Worm (Caenorhabditis elegans): ENCODE measurements around the gene grl-2.
A peak's percentile ranks its signal among the peaks of the same experiment; 100 is the strongest.

Gene grl-2

ce11 chrV:12944229-12944628, 646 bp upstream of the grl-2 start, which contains the start of gene T16G1.3:
T16G1.3 (minus strand) TSS chrV:12944329.
- TF ChIP-seq ref-2 (tag; optimal IDR thresholded peaks at IDR 0.05): no peak
- no peak for TF ChIP-seq ahr-1 (tag; optimal IDR thresholded peaks at IDR 0.05)
- TF ChIP-seq eyg-1 (tag; optimal IDR thresholded peaks at IDR 0.05): no peak
- TF ChIP-seq nhr-232 (tag; optimal IDR thresholded peaks at IDR 0.05): no peak
- no peak for TF ChIP-seq pqm-1 (tag; optimal IDR thresholded peaks at IDR 0.05)
- no peak for TF ChIP-seq dmd-4 (tag; optimal IDR thresholded peaks at IDR 0.05; ENCODE audit: borderline replicate concordance)
- TF ChIP-seq zip-5 (tag; optimal IDR thresholded peaks at IDR 0.05): no peak
- TF ChIP-seq elt-2 (tag; optimal IDR thresholded peaks at IDR 0.05): no peak
- TF ChIP-seq npax-4 (tag; optimal IDR thresholded peaks at IDR 0.05): no peak
- no peak for TF ChIP-seq ceh-48 (tag; optimal IDR thresholded peaks at IDR 0.05)
- no peak for TF ChIP-seq pha-2 (tag; optimal IDR thresholded peaks at IDR 0.05)
- TF ChIP-seq C38D4.7 (GFP tag; optimal IDR thresholded peaks at IDR 0.05): no peak
- TF ChIP-seq syd-9 (tag; optimal IDR thresholded peaks at IDR 0.05): no peak
- no peak for TF ChIP-seq T23F11.4 (GFP tag; optimal IDR thresholded peaks at IDR 0.05)

- no peak for TF ChIP-seq unc-42 (tag; optimal IDR thresholded peaks at IDR 0.05)
- no peak for TF ChIP-seq elt-4 (tag; optimal IDR thresholded peaks at IDR 0.05)
- TF ChIP-seq ceh-24 (tag; optimal IDR thresholded peaks at IDR 0.05): no peak
- TF ChIP-seq ref-2 (tag; optimal IDR thresholded peaks at IDR 0.05): no peak
- TF ChIP-seq ceh-34 (tag; optimal IDR thresholded peaks at IDR 0.05): no peak
- TF ChIP-seq pha-2 (tag; optimal IDR thresholded peaks at IDR 0.05): no peak
- no peak for TF ChIP-seq pros-1 (tag; optimal IDR thresholded peaks at IDR 0.05)
- TF ChIP-seq ceh-14 (tag; optimal IDR thresholded peaks at IDR 0.05): no peak
- TF ChIP-seq ttx-3 (tag; optimal IDR thresholded peaks at IDR 0.05): no peak
- no peak for TF ChIP-seq hlh-8 (tag; optimal IDR thresholded peaks at IDR 0.05)
- TF ChIP-seq dmd-4 (tag; optimal IDR thresholded peaks at IDR 0.05; ENCODE audit: borderline replicate concordance): no peak
- no peak for TF ChIP-seq tbx-7 (tag; optimal IDR thresholded peaks at IDR 0.05)
- TF ChIP-seq Y22D7AL.16 (tag; optimal IDR thresholded peaks at IDR 0.05): no peak
- no peak for TF ChIP-seq sox-4 (tag; optimal IDR thresholded peaks at IDR 0.05)
Measured at ce11 chrV:12949607-12950006, 4.7 kb downstream of the grl-2 start, which contains the start of gene T16G1.13. T16G1.13 (plus strand) TSS chrV:12949907.

- TF ChIP-seq nhr-232 (tag; optimal IDR thresholded peaks at IDR 0.05): no peak
- no peak for TF ChIP-seq elt-4 (tag; optimal IDR thresholded peaks at IDR 0.05)
- TF ChIP-seq unc-42 (tag; optimal IDR thresholded peaks at IDR 0.05): peak; percentile 50
- TF ChIP-seq sox-2 (GFP tag; IDR thresholded peaks at IDR 0.05): no peak
- TF ChIP-seq tbx-2 (tag; optimal IDR thresholded peaks at IDR 0.05): peak; percentile 41
- TF ChIP-seq unc-86 (tag; optimal IDR thresholded peaks at IDR 0.05): no peak
- TF ChIP-seq pat-9 (tag; optimal IDR thresholded peaks at IDR 0.05): no peak
- no peak for TF ChIP-seq pag-3 (tag; optimal IDR thresholded peaks at IDR 0.05; ENCODE audit: borderline replicate concordance)
- TF ChIP-seq F13H6.1 (tag; optimal IDR thresholded peaks at IDR 0.05): no peak
- TF ChIP-seq K02D7.2 (tag; optimal IDR thresholded peaks at IDR 0.05): no peak
- TF ChIP-seq dve-1 (tag; optimal IDR thresholded peaks at IDR 0.05): no peak
- TF ChIP-seq hlh-8 (tag; optimal IDR thresholded peaks at IDR 0.05): no peak
- TF ChIP-seq C38D4.7 (GFP tag; optimal IDR thresholded peaks at IDR 0.05): no peak
- TF ChIP-seq T23F11.4 (GFP tag; optimal IDR thresholded peaks at IDR 0.05): no peak
- TF ChIP-seq C08G9.2 (tag; optimal IDR thresholded peaks at IDR 0.05): no peak
- no peak for TF ChIP-seq ttx-3 (tag; optimal IDR thresholded peaks at IDR 0.05)
- TF ChIP-seq ref-2 (tag; optimal IDR thresholded peaks at IDR 0.05): no peak
- no peak for TF ChIP-seq pha-4 (tag; optimal IDR thresholded peaks at IDR 0.05)
- no peak for TF ChIP-seq zip-5 (tag; optimal IDR thresholded peaks at IDR 0.05)
- TF ChIP-seq lin-11 (tag; optimal IDR thresholded peaks at IDR 0.05): no peak
- TF ChIP-seq nfya-1 (tag; optimal IDR thresholded peaks at IDR 0.05): peak; percentile 54
- no peak for TF ChIP-seq ceh-18 (tag; optimal IDR thresholded peaks at IDR 0.05)
- TF ChIP-seq ceh-31 (tag; optimal IDR thresholded peaks at IDR 0.05): peak; percentile 23
- no peak for TF ChIP-seq pax-1 (tag; optimal IDR thresholded peaks at IDR 0.05)
- TF ChIP-seq unc-55 (GFP tag; optimal IDR thresholded peaks at IDR 0.05): peak; percentile 24
- no peak for TF ChIP-seq sdc-2 (tag; optimal IDR thresholded peaks at IDR 0.05)
- TF ChIP-seq ceh-48 (tag; optimal IDR thresholded peaks at IDR 0.05): peak; percentile 47
- no peak for TF ChIP-seq ztf-16 (tag; optimal IDR thresholded peaks at IDR 0.05)
- no peak for TF ChIP-seq pros-1 (tag; optimal IDR thresholded peaks at IDR 0.05)
- no peak for TF ChIP-seq ceh-34 (tag; optimal IDR thresholded peaks at IDR 0.05)
- TF ChIP-seq ahr-1 (tag; optimal IDR thresholded peaks at IDR 0.05): no peak
- TF ChIP-seq nhr-11 (tag; optimal IDR thresholded peaks at IDR 0.05): no peak
- TF ChIP-seq ceh-22 (tag; optimal IDR thresholded peaks at IDR 0.05): no peak
- no peak for TF ChIP-seq elt-2 (tag; optimal IDR thresholded peaks at IDR 0.05)
Measured at ce11 chrV:12950812-12951528, 6.1 kb downstream of the grl-2 start, which contains the start of the genes T16G1.9 and T16G1.18. T16G1.9 (minus strand) TSS chrV:12950862. T16G1.18 (plus strand) TSS chrV:12951304.
